Fruit fly (Drosophila melanogaster) whole organism, embryonic: ENCODE data around the gene CG12818.

Experiments
- Bgb ChIP-seq: fragments of 200-800 bp; sonication (Bioruptor generic); IDR thresholded peaks from 2 replicates; pipeline ENCODE4 v1.3.6; 2022; ENCODE audit warnings: missing biosample characterization, missing genetic modification characterization; ENCODE audit not compliant: partially characterized antibody
- BtbVII ChIP-seq: fragments of 200-800 bp; sonication (Bioruptor generic); optimal IDR thresholded peaks from 3 replicates; lab custom pipeline; 2017; ENCODE audit warnings: missing biosample characterization, mild to moderate bottlenecking, missing genetic modification characterization
- CG15601 ChIP-seq: fragments of 200-800 bp; sonication (Bioruptor generic); optimal IDR thresholded peaks from 3 replicates; lab custom pipeline; 2019; ENCODE audit warnings: missing biosample characterization, mild to moderate bottlenecking, missing genetic modification characterization, moderate library complexity
- CG15696 ChIP-seq: fragments of 200-800 bp; sonication (Bioruptor generic); optimal IDR thresholded peaks from 2 replicates; lab custom pipeline; 2019; ENCODE audit warnings: missing biosample characterization, mild to moderate bottlenecking, missing genetic modification characterization, moderate library complexity
- CG17186 ChIP-seq: fragments of 200-800 bp; sonication (Bioruptor generic); optimal IDR thresholded peaks from 3 replicates; lab custom pipeline; 2017; ENCODE audit warnings: missing biosample characterization, missing genetic modification reagents, missing genetic modification characterization
- CG2202 ChIP-seq: fragments of 200-800 bp; sonication (Bioruptor generic); optimal IDR thresholded peaks from 2 replicates; lab custom pipeline; 2018; ENCODE audit warnings: missing biosample characterization, mild to moderate bottlenecking, missing genetic modification characterization
- CG3838 ChIP-seq: fragments of 200-800 bp; sonication (Bioruptor generic); optimal IDR thresholded peaks from 3 replicates; lab custom pipeline; 2016; ENCODE audit warnings: missing biosample characterization, missing genetic modification characterization
- CG6765 ChIP-seq: fragments of 200-800 bp; sonication (Bioruptor generic); optimal IDR thresholded peaks from 3 replicates; lab custom pipeline; 2017; ENCODE audit warnings: missing biosample characterization, mild to moderate bottlenecking, missing genetic modification characterization
- CG6813 ChIP-seq: fragments of 200-800 bp; sonication (Bioruptor generic); optimal IDR thresholded peaks from 2 replicates; lab custom pipeline; 2017; ENCODE audit warnings: missing biosample characterization, missing genetic modification characterization, mild to moderate bottlenecking, moderate library complexity, missing genetic modification reagents
- CG6854 ChIP-seq: fragments of 200-800 bp; sonication (Bioruptor generic); optimal IDR thresholded peaks from 3 replicates; lab custom pipeline; 2017; ENCODE audit warnings: missing biosample characterization, mild to moderate bottlenecking, missing genetic modification characterization
- CG7271 ChIP-seq: fragments of 200-800 bp; sonication (Bioruptor generic); optimal IDR thresholded peaks from 2 replicates; lab custom pipeline; 2018; ENCODE audit warnings: missing biosample characterization, mild to moderate bottlenecking, missing genetic modification characterization, moderate library complexity
- CG7357 ChIP-seq: fragments of 200-800 bp; sonication (Bioruptor generic); IDR thresholded peaks from 3 replicates; pipeline ENCODE4 v1.3.6; 2022; ENCODE audit warnings: missing biosample characterization, missing genetic modification characterization
- CG7987 ChIP-seq: fragments of 200-800 bp; sonication (Bioruptor generic); optimal IDR thresholded peaks from 2 replicates; lab custom pipeline; 2018; ENCODE audit warnings: missing biosample characterization, mild to moderate bottlenecking, missing genetic modification characterization, moderate library complexity
- CG9797 ChIP-seq: fragments of 200-800 bp; sonication (Bioruptor generic); optimal IDR thresholded peaks from 3 replicates; lab custom pipeline; 2018; ENCODE audit warnings: missing biosample characterization, mild to moderate bottlenecking, missing genetic modification characterization
- CkIIα-i1 ChIP-seq: fragments of 200-800 bp; sonication (Bioruptor generic); IDR thresholded peaks from 2 replicates; pipeline ENCODE4 v1.3.6; 2022; ENCODE audit warnings: missing biosample characterization, missing genetic modification characterization
- H15 ChIP-seq: fragments of 200-800 bp; sonication (Bioruptor generic); IDR thresholded peaks from 3 replicates; pipeline ENCODE4 v1.3.6; 2022; ENCODE audit warnings: missing biosample characterization, missing genetic modification characterization
- Hey ChIP-seq: fragments of 200-800 bp; sonication (Bioruptor generic); optimal IDR thresholded peaks from 3 replicates; lab custom pipeline; 2018; ENCODE audit warnings: missing biosample characterization, mild to moderate bottlenecking, missing genetic modification characterization
- Hsf ChIP-seq: fragments of 200-800 bp; sonication (Bioruptor generic); optimal IDR thresholded peaks from 3 replicates; lab custom pipeline; 2016; ENCODE audit warnings: missing biosample characterization, missing genetic modification characterization
- Myb ChIP-seq: fragments of 200-800 bp; sonication (Bioruptor generic); optimal IDR thresholded peaks from 2 replicates; lab custom pipeline; 2016; ENCODE audit warnings: missing biosample characterization, missing genetic modification characterization
- Neu2 ChIP-seq: fragments of 200-800 bp; sonication (Bioruptor generic); optimal IDR thresholded peaks from 3 replicates; lab custom pipeline; 2016; ENCODE audit warnings: missing biosample characterization, missing genetic modification characterization, borderline replicate concordance
- NfI ChIP-seq: fragments of 200-800 bp; sonication (Bioruptor generic); optimal IDR thresholded peaks from 3 replicates; lab custom pipeline; 2018; ENCODE audit warnings: missing biosample characterization, mild to moderate bottlenecking, missing genetic modification characterization, moderate library complexity
- Side ChIP-seq: fragments of 200-800 bp; sonication (Bioruptor generic); optimal IDR thresholded peaks from 2 replicates; lab custom pipeline; 2016; ENCODE audit warnings: missing biosample characterization, missing genetic modification characterization
- Sin3A ChIP-seq: fragments of >200 bp; optimal IDR thresholded peaks from 2 replicates; lab custom pipeline; 2018
- Sry-δ ChIP-seq: fragments of 200-800 bp; sonication (Bioruptor generic); optimal IDR thresholded peaks from 2 replicates; lab custom pipeline; 2016; ENCODE audit warnings: missing biosample characterization, missing genetic modification characterization
- Ssrp ChIP-seq: fragments of 200-800 bp; sonication (Bioruptor generic); optimal IDR thresholded peaks from 2 replicates; lab custom pipeline; 2018; ENCODE audit warnings: missing biosample characterization, mild to moderate bottlenecking, missing genetic modification characterization, moderate library complexity
- YL-1 ChIP-seq: fragments of 200-800 bp; sonication (Bioruptor generic); optimal IDR thresholded peaks from 3 replicates; lab custom pipeline; 2017; ENCODE audit warnings: missing biosample characterization, mild to moderate bottlenecking, missing genetic modification characterization
- caup ChIP-seq: fragments of 200-800 bp; sonication (Bioruptor generic); optimal IDR thresholded peaks from 3 replicates; lab custom pipeline; 2017; ENCODE audit warnings: missing biosample characterization, mild to moderate bottlenecking, missing genetic modification characterization, moderate library complexity; ENCODE audit not compliant: severe bottlenecking
- crol ChIP-seq: fragments of 200-800 bp; sonication (Bioruptor generic); IDR thresholded peaks from 2 replicates; pipeline ENCODE4 v1.3.6; 2022; ENCODE audit warnings: missing biosample characterization, missing genetic modification characterization
- crp ChIP-seq, 2 experiments: fragments of 200-800 bp; sonication (Bioruptor generic); optimal IDR thresholded peaks; 2 replicates in 1 of 2; 3 replicates in 1 of 2; lab custom pipeline; 2017; ENCODE audit warnings: missing biosample characterization in 2 of 2, missing genetic modification characterization in 2 of 2, mild to moderate bottlenecking in 1 of 2, moderate library complexity in 1 of 2
- exex ChIP-seq: fragments of 200-800 bp; sonication (Bioruptor generic); optimal IDR thresholded peaks from 4 replicates; lab custom pipeline; 2018; ENCODE audit warnings: missing biosample characterization, mild to moderate bottlenecking, missing genetic modification characterization, moderate library complexity
- fd96Cb ChIP-seq: fragments of 200-800 bp; sonication (Bioruptor generic); optimal IDR thresholded peaks from 2 replicates; lab custom pipeline; 2018; ENCODE audit warnings: missing biosample characterization, mild to moderate bottlenecking, missing genetic modification characterization, moderate library complexity
- gem ChIP-seq: fragments of 200-800 bp; sonication (Bioruptor generic); optimal IDR thresholded peaks from 2 replicates; lab custom pipeline; 2019; ENCODE audit warnings: missing biosample characterization, mild to moderate bottlenecking, missing genetic modification characterization, moderate library complexity
- grau ChIP-seq: fragments of 200-800 bp; optimal IDR thresholded peaks from 3 replicates; lab custom pipeline; 2019; ENCODE audit warnings: missing biosample characterization, mild to moderate bottlenecking, missing genetic modification characterization, moderate library complexity
- gsb ChIP-seq: fragments of 200-800 bp; sonication (Bioruptor generic); IDR thresholded peaks from 2 replicates; pipeline ENCODE4 v1.3.6; 2022; ENCODE audit warnings: missing biosample characterization, missing genetic modification characterization
- ham ChIP-seq: fragments of 200-800 bp; sonication (Bioruptor generic); IDR thresholded peaks from 2 replicates; pipeline ENCODE4 v1.3.6; 2022; ENCODE audit warnings: missing biosample characterization, missing genetic modification characterization
- hb ChIP-seq: fragments of 200-800 bp; sonication (Bioruptor generic); IDR thresholded peaks from 3 replicates; pipeline ENCODE4 v1.3.6; 2022; ENCODE audit warnings: missing biosample characterization, missing genetic modification characterization; ENCODE audit not compliant: partially characterized antibody
- hth ChIP-seq: fragments of >200 bp; optimal IDR thresholded peaks from 2 replicates; lab custom pipeline; 2017; ENCODE audit warnings: inconsistent platforms
- insv ChIP-seq, 2 experiments: fragments of 200-800 bp; sonication (Bioruptor generic); optimal IDR thresholded peaks; 3 replicates each; lab custom pipeline; 2016 to 2018; ENCODE audit warnings: missing biosample characterization in 2 of 2, missing genetic modification characterization in 2 of 2
- lilli ChIP-seq: fragments of 200-800 bp; sonication (Bioruptor generic); optimal IDR thresholded peaks from 3 replicates; lab custom pipeline; 2016; ENCODE audit warnings: missing biosample characterization, missing genetic modification characterization
- lov ChIP-seq, 2 experiments: fragments of 200-800 bp in 1 of 2; fragments of >200 bp in 1 of 2; sonication (Bioruptor generic) in 1 of 2; IDR thresholded peaks in 1 of 2; optimal IDR thresholded peaks in 1 of 2; 2 replicates in 1 of 2; 3 replicates in 1 of 2; pipeline versions ENCODE4 v1.3.6 to Lab custom; 2017 to 2022; ENCODE audit warnings: missing biosample characterization in 1 of 2, missing genetic modification characterization in 1 of 2
- nerfin-1 ChIP-seq: fragments of 200-800 bp; sonication (Bioruptor generic); optimal IDR thresholded peaks from 3 replicates; lab custom pipeline; 2019; ENCODE audit warnings: missing biosample characterization, mild to moderate bottlenecking, missing genetic modification characterization, moderate library complexity
- nmo ChIP-seq: fragments of 200-800 bp; sonication (Bioruptor generic); optimal IDR thresholded peaks from 2 replicates; lab custom pipeline; 2018; ENCODE audit warnings: missing biosample characterization, mild to moderate bottlenecking, missing genetic modification characterization, moderate library complexity
- org-1 ChIP-seq: fragments of 200-800 bp; sonication (Bioruptor generic); optimal IDR thresholded peaks from 2 replicates; lab custom pipeline; 2017; ENCODE audit warnings: missing biosample characterization, missing genetic modification characterization
- pb ChIP-seq: fragments of 200-800 bp; sonication (Bioruptor generic); optimal IDR thresholded peaks from 3 replicates; lab custom pipeline; 2016; ENCODE audit warnings: missing biosample characterization, missing genetic modification characterization
- pita ChIP-seq: fragments of 200-800 bp; sonication (Bioruptor generic); optimal IDR thresholded peaks from 2 replicates; lab custom pipeline; 2017; ENCODE audit warnings: missing biosample characterization, mild to moderate bottlenecking, missing genetic modification characterization
- pzg ChIP-seq: fragments of 200-800 bp; sonication (Bioruptor generic); optimal IDR thresholded peaks from 3 replicates; lab custom pipeline; 2018; ENCODE audit warnings: missing biosample characterization, mild to moderate bottlenecking, missing genetic modification characterization, moderate library complexity
- tll ChIP-seq, 2 experiments: fragments of 200-800 bp in 1 of 2; fragments of >200 bp in 1 of 2; sonication (Bioruptor generic) in 1 of 2; optimal IDR thresholded peaks; 2 replicates each; lab custom pipeline; 2017 to 2019; ENCODE audit warnings: missing biosample characterization in 2 of 2, missing genetic modification characterization in 2 of 2, mild to moderate bottlenecking in 1 of 2, moderate library complexity in 1 of 2
- trem ChIP-seq: fragments of 200-800 bp; optimal IDR thresholded peaks from 3 replicates; lab custom pipeline; 2019; ENCODE audit warnings: missing biosample characterization, mild to moderate bottlenecking, missing genetic modification characterization, moderate library complexity
- wek ChIP-seq: fragments of 200-800 bp; sonication (Bioruptor generic); optimal IDR thresholded peaks from 3 replicates; lab custom pipeline; 2018; ENCODE audit warnings: missing biosample characterization, mild to moderate bottlenecking, missing genetic modification characterization, moderate library complexity
- yki ChIP-seq: fragments of >200 bp; optimal IDR thresholded peaks from 3 replicates; lab custom pipeline; 2018

CG12818 gene

DNA sequence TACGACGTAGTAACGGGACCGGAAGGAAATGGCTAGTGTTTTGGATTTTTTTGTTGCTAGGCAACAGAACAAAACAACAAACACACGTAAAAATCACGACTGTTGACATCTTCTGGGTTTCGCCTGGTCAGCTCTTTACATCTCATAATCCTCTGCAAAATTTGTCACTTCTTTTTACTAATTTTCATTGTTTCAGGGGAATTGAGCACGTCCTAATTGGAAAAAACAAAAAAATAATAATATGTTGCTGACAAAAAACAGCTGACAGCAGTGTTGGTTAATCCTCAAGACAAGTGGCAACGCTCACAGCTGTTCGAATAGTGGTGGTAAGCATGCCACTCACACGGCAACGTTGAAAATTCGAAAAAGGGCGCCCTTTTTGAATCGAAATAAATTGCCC is 46.5 kb downstream of the CG12818 start, which contains the start of gene Rfx (continued):
- TF ChIP-seq tll (GFP tag; optimal IDR thresholded peaks at IDR 0.05; lab: Kevin White, UChicago) = no peak
- TF ChIP-seq Hsf (GFP tag; lab: Kevin White, UChicago) = peak; percentile 35
- no peak for TF ChIP-seq CG17186 (GFP tag; lab: Kevin White, UChicago)
- peak; percentile 65 for TF ChIP-seq Sry-δ
- peak; percentile 37 for TF ChIP-seq grau (tag; lab: Kevin White, UChicago)
- peak; percentile 37 for TF ChIP-seq CG6765 (GFP tag; lab: Kevin White, UChicago)
- no peak for TF ChIP-seq pita (GFP tag; lab: Kevin White, UChicago)
- peak; percentile 22 for TF ChIP-seq nerfin-1
- no peak for TF ChIP-seq hb
- no peak for TF ChIP-seq crol (GFP tag; lab: Robert Waterston, UW)
- peak; percentile 95 to 98 for TF ChIP-seq insv (GFP tag; optimal IDR thresholded peaks at IDR 0.05; lab: Kevin White, UChicago)
- TF ChIP-seq lov (optimal IDR thresholded peaks at IDR 0.05; lab: Kevin White, UChicago) = no peak
- no peak for TF ChIP-seq lov (GFP tag; IDR thresholded peaks at IDR 0.05; lab: Robert Waterston, UW)
- TF ChIP-seq CG15696 = no peak
- TF ChIP-seq lilli (GFP tag; lab: Kevin White, UChicago) = peak; percentile 12
- no peak for TF ChIP-seq CkIIα-i1
- TF ChIP-seq CG6854 = no peak
- TF ChIP-seq CG9797 (GFP tag; lab: Kevin White, UChicago) = peak; percentile 47
- TF ChIP-seq pzg (GFP tag; lab: Kevin White, UChicago) = peak; percentile 88
- TF ChIP-seq YL-1 = peak; percentile 62
- peak; percentile 16 for TF ChIP-seq exex
- peak; percentile 62 for TF ChIP-seq Sin3A
- TF ChIP-seq CG2202 (tag; lab: Kevin White, UChicago) = peak; percentile 6
- peak; percentile 98 to 100 for TF ChIP-seq crp (GFP tag; optimal IDR thresholded peaks at IDR 0.05; lab: Kevin White, UChicago)
- TF ChIP-seq CG15601 (tag; lab: Kevin White, UChicago) = peak; percentile 37
- no peak for TF ChIP-seq H15 (GFP tag; lab: Robert Waterston, UW)
- no peak for TF ChIP-seq Neu2 (GFP tag; lab: Kevin White, UChicago)
- peak; percentile 79 for TF ChIP-seq Myb (GFP tag; lab: Kevin White, UChicago)
- TF ChIP-seq Bgb (GFP tag; lab: Robert Waterston, UW) = no peak
- TF ChIP-seq wek (GFP tag; lab: Kevin White, UChicago) = peak; percentile 11
- TF ChIP-seq hth (lab: Kevin White, UChicago) = no peak
- peak; percentile 63 for TF ChIP-seq trem (tag; lab: Kevin White, UChicago)
- no peak for TF ChIP-seq Hey
- peak; percentile 37 for TF ChIP-seq Side (GFP tag; lab: Kevin White, UChicago)
- TF ChIP-seq nmo (GFP tag; lab: Kevin White, UChicago) = peak; percentile 40
- TF ChIP-seq gsb (GFP tag; lab: Robert Waterston, UW) = no peak
- TF ChIP-seq Ssrp (tag; lab: Kevin White, UChicago) = no peak
- no peak for TF ChIP-seq yki (lab: Kevin White, UChicago)
- no peak for TF ChIP-seq CG7357 (GFP tag; lab: Robert Waterston, UW)
- TF ChIP-seq ham = no peak
- peak; percentile 4 for TF ChIP-seq gem (tag; lab: Kevin White, UChicago)
- TF ChIP-seq NfI (GFP tag; lab: Kevin White, UChicago) = peak; percentile 25
- TF ChIP-seq CG7271 = no peak
- TF ChIP-seq pb = no peak
- peak; percentile 30 for TF ChIP-seq caup (GFP tag; lab: Kevin White, UChicago)
- no peak for TF ChIP-seq CG3838 (GFP tag; lab: Kevin White, UChicago)
- no peak for TF ChIP-seq org-1
- TF ChIP-seq CG7987 = peak; percentile 48
- peak; percentile 50 for TF ChIP-seq CG6813 (GFP tag; lab: Kevin White, UChicago)
- no peak for TF ChIP-seq fd96Cb (tag; lab: Kevin White, UChicago)
- peak; percentile 58 for TF ChIP-seq BtbVII (GFP tag; lab: Kevin White, UChicago)
